Worm (Caenorhabditis elegans): ENCODE data around the gene npp-24.

DNA sequence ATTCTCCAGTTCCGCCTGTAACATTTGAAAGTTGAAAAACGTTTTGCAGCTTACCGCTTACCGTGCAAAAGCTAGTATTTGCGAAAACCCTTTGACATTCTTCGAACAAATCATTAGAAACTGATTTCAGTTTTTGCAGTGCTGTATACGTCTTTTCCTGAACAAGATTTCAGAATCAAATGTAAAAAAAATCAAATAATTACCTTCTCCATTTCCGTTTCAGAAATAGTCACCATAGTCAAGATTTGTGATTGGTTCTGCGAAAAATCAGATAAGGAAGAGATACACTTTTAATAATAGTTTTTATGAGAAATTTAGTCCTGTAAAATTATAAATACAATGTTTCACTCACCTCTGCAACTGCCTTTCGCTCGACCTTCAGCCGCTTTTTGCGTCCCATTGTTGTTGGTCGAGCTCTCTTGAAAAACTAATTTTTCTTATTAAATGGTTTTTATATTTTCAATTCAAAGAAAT, 26.2 kb downstream of the npp-24 start, which contains the start of gene C17C3.9:
- TF ChIP-seq W03F9.2 (tag; optimal IDR thresholded peaks at IDR 0.05), result no peak
- TF ChIP-seq him-1 (tag; optimal IDR thresholded peaks at IDR 0.05), result no peak
